Fruit fly (Drosophila melanogaster) whole organism, larva: ENCODE data around the gene CG10651.

Experiments used
- noc ChIP-seq: fragments of 200-800 bp; sonication (Bioruptor generic); optimal IDR thresholded peaks from 3 replicates; lab custom pipeline; 2019; ENCODE audit warnings: missing biosample characterization, mild to moderate bottlenecking, missing genetic modification characterization, moderate library complexity

CG10651 gene

dm6 chr2L:20086295-20087096 lies 48.2 kb downstream of the CG10651 start:
- peak; percentile 83 for TF ChIP-seq noc (tag; lab: Kevin White, UChicago)

DNA sequence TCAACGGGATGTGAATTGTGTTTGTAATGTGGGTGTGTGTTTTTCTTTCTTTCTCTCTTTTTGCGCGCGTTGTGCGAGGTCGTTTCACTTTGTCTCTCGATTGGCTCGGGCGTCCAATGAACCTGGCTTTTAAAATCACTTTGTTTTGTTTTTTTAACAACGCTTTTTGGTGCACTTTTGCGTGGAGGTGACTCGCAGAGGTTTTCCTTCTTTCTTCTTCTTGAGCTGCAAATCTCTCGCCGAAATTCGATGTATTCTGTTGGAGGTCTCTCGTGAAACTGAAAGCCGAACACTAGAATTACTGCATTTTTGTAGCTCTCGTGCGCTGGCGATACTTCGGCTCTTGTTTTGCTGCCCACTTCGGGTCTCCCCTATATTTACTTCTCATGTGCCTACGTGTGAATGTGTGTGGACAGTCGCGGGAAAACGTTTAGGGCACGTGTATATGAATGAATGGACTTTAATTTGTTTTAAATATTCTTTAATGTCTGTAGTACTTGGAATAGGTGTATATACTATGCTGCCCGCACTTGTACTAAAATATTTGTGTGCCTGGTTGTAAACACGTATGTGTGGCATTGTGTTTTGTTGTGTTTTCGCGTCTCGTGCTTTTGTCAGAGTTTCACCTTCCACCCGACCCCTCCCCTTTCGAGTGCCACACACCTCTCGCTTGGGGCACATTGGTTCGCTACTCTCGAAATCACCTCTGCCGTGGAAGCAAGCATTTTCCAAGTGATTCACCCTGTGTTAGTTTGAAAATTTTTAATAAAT lies 49.8 kb downstream of the CG10651 start, which contains the start of gene fok:
Gene fok (minus strand): TSS at position 286 of the 771 bp plus-strand sequence.
- TF ChIP-seq noc (tag; lab: Kevin White, UChicago): peak; percentile 98

DNA sequence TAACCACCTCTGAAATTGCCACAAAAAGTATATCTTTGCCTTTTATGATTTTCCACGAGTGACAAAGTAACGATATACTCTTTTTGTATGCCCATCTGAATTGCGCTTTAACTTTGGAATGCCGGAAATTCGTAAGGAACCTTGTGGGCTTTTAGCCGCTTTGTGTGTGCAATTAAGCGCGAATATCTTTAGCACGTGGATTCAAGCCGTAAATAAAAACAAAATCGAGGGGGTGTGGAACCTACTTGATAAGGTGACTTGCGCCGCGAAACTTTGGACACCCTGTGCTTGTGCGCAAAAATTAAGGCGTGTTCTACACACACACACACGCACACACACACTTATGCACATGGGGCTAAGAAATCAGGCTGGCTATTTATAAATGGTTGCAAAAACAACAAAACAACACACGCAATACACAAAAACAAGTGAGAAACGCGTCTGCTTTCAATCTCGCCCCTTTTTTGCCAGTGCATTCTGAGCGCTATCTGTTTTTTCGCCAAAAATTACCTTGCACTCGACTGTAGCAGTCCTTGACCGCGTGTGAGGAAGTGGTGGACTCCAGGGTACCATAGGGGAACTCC lies 50.6 kb downstream of the CG10651 start:
- no peak for TF ChIP-seq noc (tag; lab: Kevin White, UChicago)
